Worm (Caenorhabditis elegans) whole organism, L1 larva: ENCODE data around the gene F23A7.3.

ENCODE experiments used
- Y116A8C.19 ChIP-seq: sonication (generic microtip); optimal IDR thresholded peaks from 2 replicates; lab custom pipeline; 2016; ENCODE audit warnings: missing compliant biosample characterization, missing genetic modification characterization, borderline replicate concordance
- aly-2 ChIP-seq: fragments of 150-350 bp; optimal IDR thresholded peaks from 2 replicates; lab custom pipeline; 2014; ENCODE audit warnings: missing biosample characterization, missing genetic modification characterization
- ama-1 ChIP-seq: fragments of 150-350 bp; optimal IDR thresholded peaks from 2 replicates; lab custom pipeline; 2014
- elt-3 ChIP-seq, 6 experiments: fragments of 150-350 bp in 1 of 6; sonication (generic microtip); optimal IDR thresholded peaks; 2 replicates each; lab custom pipeline; 2017 to 2018; ENCODE audit warnings: missing biosample characterization in 6 of 6, missing genetic modification characterization in 6 of 6, inconsistent platforms in 1 of 6
- lin-39 ChIP-seq: fragments of 150-350 bp; optimal IDR thresholded peaks from 2 replicates; lab custom pipeline; 2014; ENCODE audit warnings: missing biosample characterization, missing genetic modification reagents, missing genetic modification characterization
- mdl-1 ChIP-seq, 2 experiments: fragments of 150-350 bp; optimal IDR thresholded peaks; 2 replicates each; lab custom pipeline; 2014 to 2017; ENCODE audit warnings: missing biosample characterization in 2 of 2, missing genetic modification characterization in 2 of 2, inconsistent platforms in 1 of 2
- nhr-11 ChIP-seq: fragments of 150-350 bp; optimal IDR thresholded peaks from 2 replicates; lab custom pipeline; 2014; ENCODE audit warnings: missing biosample characterization, missing genetic modification characterization
- nhr-12 ChIP-seq: sonication (generic microtip); optimal IDR thresholded peaks from 2 replicates; lab custom pipeline; 2017; ENCODE audit warnings: missing biosample characterization, missing genetic modification characterization
- nhr-90 ChIP-seq: sonication (generic microtip); optimal IDR thresholded peaks from 2 replicates; lab custom pipeline; 2016; ENCODE audit warnings: mild to moderate bottlenecking, missing genetic modification characterization, missing compliant biosample characterization; ENCODE audit not compliant: poor library complexity
- rnt-1 ChIP-seq: sonication (generic microtip); optimal IDR thresholded peaks from 2 replicates; lab custom pipeline; 2016; ENCODE audit warnings: mild to moderate bottlenecking, missing genetic modification characterization, moderate library complexity, missing compliant biosample characterization
- unc-62 ChIP-seq: fragments of 150-350 bp; optimal IDR thresholded peaks from 2 replicates; lab custom pipeline; 2014; ENCODE audit warnings: missing biosample characterization, missing genetic modification reagents, missing genetic modification characterization

DNA sequence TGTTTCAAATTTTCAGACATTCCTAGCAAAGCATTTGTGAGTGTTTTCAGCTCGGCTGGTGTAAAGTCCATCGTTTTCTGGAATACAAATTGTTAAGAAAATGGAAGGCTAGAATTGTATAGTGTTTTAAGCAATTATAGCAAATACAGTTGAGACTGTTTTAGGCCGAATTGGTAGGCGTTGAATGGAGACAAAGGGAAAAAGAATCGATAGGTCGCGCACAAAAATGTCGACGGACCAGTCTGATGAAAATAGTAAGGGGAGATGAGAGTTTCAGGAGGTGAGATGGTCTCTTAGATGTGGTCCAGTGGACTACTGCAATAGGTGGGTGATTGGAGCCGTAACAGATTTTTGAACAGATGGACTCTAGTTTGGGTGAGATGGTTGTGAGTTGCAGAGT is 20.8 kb downstream of the F23A7.3 start:
- no peak for TF ChIP-seq nhr-12 (tag; lab: Kevin White, UChicago)
- no peak for TF ChIP-seq nhr-11
- TF ChIP-seq rnt-1 (tag; lab: Kevin White, UChicago): no peak
- no peak for TF ChIP-seq Y116A8C.19 (tag; lab: Kevin White, UChicago)
- no peak for TF ChIP-seq unc-62 (GFP tag; lab: Kevin White, UChicago)
- TF ChIP-seq elt-3 (tag; optimal IDR thresholded peaks at IDR 0.05; lab: Kevin White, UChicago): no peak
- no peak for TF ChIP-seq aly-2 (tag; lab: Kevin White, UChicago)
- TF ChIP-seq nhr-90 (tag; lab: Kevin White, UChicago): no peak
- no peak for TF ChIP-seq lin-39 (tag; lab: Kevin White, UChicago)
- no peak for TF ChIP-seq ama-1 (lab: Kevin White, UChicago)
- TF ChIP-seq mdl-1 (tag; optimal IDR thresholded peaks at IDR 0.05; lab: Kevin White, UChicago): no peak
